Worm (Caenorhabditis elegans) whole organism, late embryonic: Measurements from ENCODE around the gene tag-115.

ENCODE experiments used
- F13H6.1 ChIP-seq: sonication (generic microtip); optimal IDR thresholded peaks from 2 replicates; lab custom pipeline; 2016; ENCODE audit warnings: missing genetic modification characterization, missing compliant biosample characterization
- K02D7.2 ChIP-seq: sonication (generic microtip); optimal IDR thresholded peaks from 2 replicates; lab custom pipeline; 2017; ENCODE audit warnings: mild to moderate bottlenecking, missing genetic modification characterization, missing compliant biosample characterization
- K09A11.1 ChIP-seq: sonication (generic microtip); optimal IDR thresholded peaks from 2 replicates; lab custom pipeline; 2017; ENCODE audit warnings: antibody characterized with exemption, mild to moderate bottlenecking, missing genetic modification characterization, missing compliant biosample characterization; ENCODE audit not compliant: insufficient read depth
- Y22D7AL.16 ChIP-seq: sonication (generic microtip); optimal IDR thresholded peaks from 2 replicates; lab custom pipeline; 2016; ENCODE audit warnings: missing genetic modification characterization, missing compliant biosample characterization
- ahr-1 ChIP-seq: sonication (generic microtip); optimal IDR thresholded peaks from 2 replicates; lab custom pipeline; 2016; ENCODE audit warnings: missing genetic modification characterization, missing compliant biosample characterization
- ceh-14 ChIP-seq: sonication (generic microtip); optimal IDR thresholded peaks from 2 replicates; lab custom pipeline; 2016; ENCODE audit warnings: missing genotype, missing genetic modification characterization, missing compliant biosample characterization
- ceh-18 ChIP-seq: sonication (generic microtip); optimal IDR thresholded peaks from 2 replicates; lab custom pipeline; 2016; ENCODE audit warnings: missing genetic modification characterization, missing compliant biosample characterization
- ceh-19 ChIP-seq: fragments of 200-800 bp; sonication (Bioruptor generic); optimal IDR thresholded peaks from 2 replicates; lab custom pipeline; 2018; ENCODE audit warnings: mild to moderate bottlenecking, missing genetic modification characterization, missing compliant biosample characterization
- ceh-2 ChIP-seq: sonication (generic microtip); optimal IDR thresholded peaks from 2 replicates; lab custom pipeline; 2016; ENCODE audit warnings: missing genotype, missing genetic modification characterization, missing compliant biosample characterization
- ceh-30 ChIP-seq: fragments of 150-350 bp; optimal IDR thresholded peaks from 2 replicates; lab custom pipeline; 2014; ENCODE audit warnings: missing biosample characterization, missing genetic modification characterization
- ceh-45 ChIP-seq: fragments of 200-800 bp; sonication (Bioruptor generic); IDR thresholded peaks from 2 replicates; pipeline ENCODE4 v1.3.6; 2022; ENCODE audit warnings: missing genetic modification reagents, missing genetic modification characterization, missing compliant biosample characterization
- ceh-6 ChIP-seq: fragments of 200-800 bp; sonication (Bioruptor generic); optimal IDR thresholded peaks from 2 replicates; lab custom pipeline; 2018; ENCODE audit warnings: mild to moderate bottlenecking, missing genetic modification characterization, missing compliant biosample characterization
- ceh-9 ChIP-seq: sonication (generic microtip); optimal IDR thresholded peaks from 2 replicates; lab custom pipeline; 2016; ENCODE audit warnings: mild to moderate bottlenecking, missing genetic modification characterization, inconsistent platforms, missing compliant biosample characterization
- che-1 ChIP-seq: sonication (generic microtip); optimal IDR thresholded peaks from 2 replicates; lab custom pipeline; 2016; ENCODE audit warnings: mild to moderate bottlenecking, missing genetic modification characterization, missing compliant biosample characterization
- dmd-4 ChIP-seq: sonication (generic microtip); optimal IDR thresholded peaks from 2 replicates; lab custom pipeline; 2016; ENCODE audit warnings: borderline replicate concordance, missing genetic modification characterization, missing compliant biosample characterization
- dve-1 ChIP-seq: sonication (generic microtip); optimal IDR thresholded peaks from 2 replicates; lab custom pipeline; 2017; ENCODE audit warnings: antibody characterized with exemption, mild to moderate bottlenecking, missing genetic modification characterization, missing compliant biosample characterization
- elt-2 ChIP-seq: sonication (generic microtip); optimal IDR thresholded peaks from 2 replicates; lab custom pipeline; 2016; ENCODE audit warnings: missing genetic modification reagents, missing genetic modification characterization, missing compliant biosample characterization
- elt-4 ChIP-seq: sonication (generic microtip); optimal IDR thresholded peaks from 2 replicates; lab custom pipeline; 2016; ENCODE audit warnings: missing genetic modification characterization, missing compliant biosample characterization
- ets-4 ChIP-seq: sonication (generic microtip); optimal IDR thresholded peaks from 2 replicates; lab custom pipeline; 2016; ENCODE audit warnings: missing genetic modification characterization, missing compliant biosample characterization
- eyg-1 ChIP-seq: sonication (generic microtip); optimal IDR thresholded peaks from 2 replicates; lab custom pipeline; 2016; ENCODE audit warnings: missing genotype, missing genetic modification characterization, missing compliant biosample characterization
- hlh-30 ChIP-seq: sonication (generic microtip); optimal IDR thresholded peaks from 2 replicates; lab custom pipeline; 2017; ENCODE audit warnings: antibody characterized with exemption, missing genetic modification characterization, missing compliant biosample characterization; ENCODE audit not compliant: insufficient read depth
- hlh-6 ChIP-seq: sonication (generic microtip); optimal IDR thresholded peaks from 2 replicates; lab custom pipeline; 2016; ENCODE audit warnings: missing genotype, missing genetic modification characterization, missing compliant biosample characterization
- hlh-8 ChIP-seq: sonication (generic microtip); optimal IDR thresholded peaks from 2 replicates; lab custom pipeline; 2016; ENCODE audit warnings: missing genotype, missing genetic modification characterization, missing compliant biosample characterization
- madf-2 ChIP-seq: sonication (generic microtip); optimal IDR thresholded peaks from 2 replicates; lab custom pipeline; 2017; ENCODE audit warnings: missing genetic modification characterization, missing compliant biosample characterization
- pag-3 ChIP-seq: sonication (generic microtip); optimal IDR thresholded peaks from 2 replicates; lab custom pipeline; 2016; ENCODE audit warnings: missing compliant biosample characterization, missing genetic modification characterization, borderline replicate concordance
- pha-2 ChIP-seq: sonication (generic microtip); optimal IDR thresholded peaks from 2 replicates; lab custom pipeline; 2017; ENCODE audit warnings: mild to moderate bottlenecking, missing genetic modification characterization, missing compliant biosample characterization
- pqm-1 ChIP-seq: sonication (generic microtip); optimal IDR thresholded peaks from 2 replicates; lab custom pipeline; 2016; ENCODE audit warnings: missing genetic modification characterization, missing compliant biosample characterization
- pros-1 ChIP-seq: fragments of 150-350 bp; optimal IDR thresholded peaks from 2 replicates; lab custom pipeline; 2014; ENCODE audit warnings: missing biosample characterization, missing genetic modification reagents, missing genetic modification characterization
- rnt-1 ChIP-seq: sonication (generic microtip); optimal IDR thresholded peaks from 2 replicates; lab custom pipeline; 2016; ENCODE audit warnings: missing genetic modification characterization, missing compliant biosample characterization
- sdc-2 ChIP-seq: sonication (generic microtip); optimal IDR thresholded peaks from 2 replicates; lab custom pipeline; 2016; ENCODE audit warnings: missing genotype, missing genetic modification characterization, missing compliant biosample characterization
- syd-9 ChIP-seq: sonication (generic microtip); optimal IDR thresholded peaks from 2 replicates; lab custom pipeline; 2016; ENCODE audit warnings: mild to moderate bottlenecking, missing genetic modification characterization, moderate library complexity, missing compliant biosample characterization
- tbx-2 ChIP-seq: sonication (generic microtip); optimal IDR thresholded peaks from 2 replicates; lab custom pipeline; 2016; ENCODE audit warnings: missing genetic modification characterization, missing compliant biosample characterization
- tbx-7 ChIP-seq: sonication (generic microtip); optimal IDR thresholded peaks from 2 replicates; lab custom pipeline; 2016; ENCODE audit warnings: missing genotype, missing genetic modification characterization, missing compliant biosample characterization
- unc-42 ChIP-seq: sonication (generic microtip); optimal IDR thresholded peaks from 2 replicates; lab custom pipeline; 2016; ENCODE audit warnings: missing genotype, missing genetic modification characterization, missing compliant biosample characterization
- unc-55 ChIP-seq: sonication (generic microtip); optimal IDR thresholded peaks from 2 replicates; lab custom pipeline; 2017; ENCODE audit warnings: missing biosample characterization, missing genetic modification reagents, missing genetic modification characterization
- unc-86 ChIP-seq: sonication (generic microtip); optimal IDR thresholded peaks from 2 replicates; lab custom pipeline; 2016; ENCODE audit warnings: missing genetic modification characterization, missing compliant biosample characterization
- ztf-16 ChIP-seq: sonication (generic microtip); optimal IDR thresholded peaks from 2 replicates; lab custom pipeline; 2017; ENCODE audit warnings: missing genetic modification characterization, missing compliant biosample characterization

Gene tag-115

ce11 chrIV:13250243-13250642, 11.0 kb upstream of the tag-115 start:
- TF ChIP-seq ceh-9 (tag; lab: Kevin White, UChicago) = no peak
- no peak for TF ChIP-seq K02D7.2
- TF ChIP-seq ceh-30 (tag; lab: Kevin White, UChicago) = no peak
- TF ChIP-seq rnt-1 (tag; lab: Kevin White, UChicago) = no peak
- no peak for TF ChIP-seq ceh-14
- no peak for TF ChIP-seq pag-3 (tag; lab: Kevin White, UChicago)
- TF ChIP-seq unc-55 = no peak
- TF ChIP-seq unc-86 (tag; lab: Kevin White, UChicago) = no peak
- TF ChIP-seq ceh-6 (GFP tag; lab: Kevin White, UChicago) = no peak
- TF ChIP-seq pqm-1 (tag; lab: Kevin White, UChicago) = no peak
- TF ChIP-seq madf-2 (tag; lab: Kevin White, UChicago) = no peak
- TF ChIP-seq elt-2 (tag; lab: Kevin White, UChicago) = no peak
- TF ChIP-seq dmd-4 = no peak
- no peak for TF ChIP-seq unc-42 (tag; lab: Kevin White, UChicago)
- TF ChIP-seq hlh-8 (tag; lab: Kevin White, UChicago) = no peak
- no peak for TF ChIP-seq ceh-18 (tag; lab: Kevin White, UChicago)
- TF ChIP-seq che-1 (tag; lab: Kevin White, UChicago) = no peak
- no peak for TF ChIP-seq tbx-2
- TF ChIP-seq ceh-2 (tag; lab: Kevin White, UChicago) = no peak
- TF ChIP-seq pha-2 = no peak

DNA sequence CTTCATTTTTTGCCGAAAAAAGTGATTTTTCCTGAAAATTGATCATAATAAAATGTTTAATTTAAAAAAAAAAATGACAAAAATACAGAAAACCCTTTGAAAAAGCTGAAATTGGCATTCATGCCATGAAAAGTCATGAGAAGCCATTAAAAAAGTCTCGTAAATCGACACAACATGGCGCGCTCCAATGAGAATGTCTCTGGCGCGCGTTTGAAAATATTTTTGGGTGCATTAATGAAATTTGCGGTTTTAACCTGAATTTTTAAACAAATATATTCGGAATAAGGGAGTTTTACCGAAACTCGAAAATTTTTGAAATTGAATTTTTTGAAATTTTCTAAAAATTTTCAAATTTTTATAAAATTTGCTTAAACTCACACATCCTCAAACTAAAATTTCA, 8.6 kb upstream of the tag-115 start:
- TF ChIP-seq ceh-19 (GFP tag; lab: Kevin White, UChicago) (no peak), F13H6.1 (no peak), unc-55 (no peak), sdc-2 (tag; lab: Kevin White, UChicago) (no peak)

ce11 chrIV:13246961-13247360, 7.7 kb upstream of the tag-115 start, which contains the start of gene JC8.7:
Gene JC8.7 (plus strand): TSS chrIV:13247261.
- TF ChIP-seq ets-4 (tag; lab: Kevin White, UChicago) (no peak), K09A11.1 (tag; lab: Kevin White, UChicago) (no peak), tbx-7 (tag; lab: Kevin White, UChicago) (no peak), ztf-16 (tag; lab: Kevin White, UChicago) (no peak), Y22D7AL.16 (tag; lab: Kevin White, UChicago) (no peak), pqm-1 (tag; lab: Kevin White, UChicago) (no peak), dve-1 (no peak)

ce11 chrIV:13244024-13244423, 4.8 kb upstream of the tag-115 start, which contains the start of gene cox-11:
Gene cox-11 (plus strand): TSS chrIV:13244324.
- no peak for TF ChIP-seq hlh-8 (tag; lab: Kevin White, UChicago)
- TF ChIP-seq hlh-6 (tag; lab: Kevin White, UChicago) = no peak
- TF ChIP-seq pros-1 = no peak
- TF ChIP-seq ahr-1 (tag; lab: Kevin White, UChicago) = no peak
- no peak for TF ChIP-seq hlh-30 (tag; lab: Kevin White, UChicago)
- no peak for TF ChIP-seq elt-4 (tag; lab: Kevin White, UChicago)
- TF ChIP-seq K02D7.2 = no peak
- TF ChIP-seq eyg-1 (tag; lab: Kevin White, UChicago) = no peak
- no peak for TF ChIP-seq sdc-2 (tag; lab: Kevin White, UChicago)
- TF ChIP-seq madf-2 (tag; lab: Kevin White, UChicago) = no peak
- TF ChIP-seq syd-9 (tag; lab: Kevin White, UChicago) = no peak
- no peak for TF ChIP-seq ceh-45 (GFP tag; lab: Robert Waterston, UW)
